Fruit fly (Drosophila melanogaster) whole organism, adult: ENCODE measurements around the gene CG34290.
A peak's percentile ranks its signal among the peaks of the same experiment; 100 is the strongest.

Source experiments
- CG1620 ChIP-seq: fragments of 200-800 bp; sonication (Bioruptor generic); optimal IDR thresholded peaks from 2 replicates; lab custom pipeline; 2016; ENCODE audit warnings: missing biosample characterization, missing genetic modification characterization
- Clk ChIP-seq: fragments of 200-800 bp; sonication (Bioruptor generic); optimal IDR thresholded peaks from 2 replicates; lab custom pipeline; 2017; ENCODE audit warnings: missing biosample characterization, missing genetic modification characterization
- Crg-1 ChIP-seq: fragments of 200-800 bp; sonication (Bioruptor generic); optimal IDR thresholded peaks from 2 replicates; lab custom pipeline; 2016; ENCODE audit warnings: missing biosample characterization, missing genetic modification characterization
- Hr96 ChIP-seq: fragments of 200-800 bp; sonication (Bioruptor generic); optimal IDR thresholded peaks from 2 replicates; lab custom pipeline; 2016; ENCODE audit warnings: missing biosample characterization, missing genetic modification characterization
- cic ChIP-seq: fragments of 200-800 bp; sonication (Bioruptor generic); optimal IDR thresholded peaks from 2 replicates; lab custom pipeline; 2017; ENCODE audit warnings: missing biosample characterization, mild to moderate bottlenecking, missing genetic modification characterization, moderate library complexity
- cnc ChIP-seq, 2 experiments: fragments of >200 bp; optimal IDR thresholded peaks; 2 replicates each; lab custom pipeline; 2017
- ovo ChIP-seq: fragments of 200-800 bp; sonication (Bioruptor generic); optimal IDR thresholded peaks from 2 replicates; lab custom pipeline; 2016; ENCODE audit warnings: missing biosample characterization, missing genetic modification characterization
- pad ChIP-seq: fragments of 200-800 bp; sonication (Bioruptor generic); optimal IDR thresholded peaks from 3 replicates; lab custom pipeline; 2017; ENCODE audit warnings: missing biosample characterization, missing genetic modification characterization, mild to moderate bottlenecking, moderate library complexity, missing genetic modification reagents

- peak; percentile 63 for TF ChIP-seq Crg-1 (GFP tag; lab: Kevin White, UChicago)
- TF ChIP-seq Clk = peak; percentile 87
- TF ChIP-seq ovo (GFP tag; lab: Kevin White, UChicago) = peak; percentile 43
- TF ChIP-seq cic (GFP tag; lab: Kevin White, UChicago) = peak; percentile 61
- TF ChIP-seq pad (GFP tag; lab: Kevin White, UChicago) = peak; percentile 74
- TF ChIP-seq CG1620 = peak; percentile 24
- TF ChIP-seq cnc (optimal IDR thresholded peaks at IDR 0.05; lab: Kevin White, UChicago) = no peak
- peak; percentile 71 for TF ChIP-seq Hr96 (GFP tag; lab: Kevin White, UChicago)
Measured at dm6 chr3R:24276104-24277008, 13.3 kb downstream of the CG34290 start, which contains the start of gene Orct.
